Fruit fly (Drosophila melanogaster) whole organism, embryonic: ENCODE results near the gene CG34176.

ENCODE experiments used
- CG10267 ChIP-seq: fragments of 200-800 bp; sonication (Bioruptor generic); optimal IDR thresholded peaks from 2 replicates; lab custom pipeline; 2018; ENCODE audit warnings: missing biosample characterization, mild to moderate bottlenecking, missing genetic modification characterization, moderate library complexity
- CG10543 ChIP-seq: fragments of 200-800 bp; sonication (Bioruptor generic); optimal IDR thresholded peaks from 3 replicates; lab custom pipeline; 2017; ENCODE audit warnings: missing biosample characterization, mild to moderate bottlenecking, missing genetic modification characterization, moderate library complexity
- CG11247 ChIP-seq: fragments of 200-800 bp; sonication (Bioruptor generic); IDR thresholded peaks from 2 replicates; pipeline ENCODE4 v1.3.6; 2022; ENCODE audit warnings: missing biosample characterization, missing genetic modification characterization
- CG11456 ChIP-seq: fragments of 200-800 bp; sonication (Bioruptor generic); IDR thresholded peaks from 3 replicates; pipeline ENCODE4 v1.3.6; 2022; ENCODE audit warnings: missing biosample characterization, missing genetic modification characterization
- CG12659 ChIP-seq: fragments of 200-800 bp; sonication (Bioruptor generic); optimal IDR thresholded peaks from 3 replicates; lab custom pipeline; 2017; ENCODE audit warnings: mild to moderate bottlenecking, missing biosample characterization, missing genetic modification reagents, missing genetic modification characterization
- CG12769 ChIP-seq: fragments of 200-800 bp; sonication (Bioruptor generic); optimal IDR thresholded peaks from 2 replicates; lab custom pipeline; 2019; ENCODE audit warnings: missing biosample characterization, mild to moderate bottlenecking, missing genetic modification characterization, moderate library complexity
- CG13123 ChIP-seq: fragments of 200-800 bp; sonication (Bioruptor generic); optimal IDR thresholded peaks from 2 replicates; lab custom pipeline; 2016; ENCODE audit warnings: missing biosample characterization, missing genetic modification characterization
- CG1529 ChIP-seq: fragments of 200-800 bp; sonication (Bioruptor generic); optimal IDR thresholded peaks from 3 replicates; lab custom pipeline; 2018; ENCODE audit warnings: missing biosample characterization, missing genetic modification characterization
- CG1603 ChIP-seq: fragments of 200-800 bp; sonication (Bioruptor generic); optimal IDR thresholded peaks from 2 replicates; lab custom pipeline; 2019; ENCODE audit warnings: missing biosample characterization, mild to moderate bottlenecking, missing genetic modification characterization, moderate library complexity
- CG16779 ChIP-seq: fragments of 200-800 bp; sonication (Bioruptor generic); IDR thresholded peaks from 2 replicates; pipeline ENCODE4 v1.3.6; 2022; ENCODE audit warnings: missing biosample characterization, missing genetic modification characterization
- CG18011 ChIP-seq: fragments of 200-800 bp; sonication (Bioruptor generic); optimal IDR thresholded peaks from 2 replicates; lab custom pipeline; 2017; ENCODE audit warnings: missing biosample characterization, missing genetic modification characterization, mild to moderate bottlenecking, moderate library complexity, missing genotype
- CG18476 ChIP-seq: fragments of 200-800 bp; sonication (Bioruptor generic); optimal IDR thresholded peaks from 2 replicates; lab custom pipeline; 2016; ENCODE audit warnings: missing biosample characterization, mild to moderate bottlenecking, missing genetic modification characterization
- CG2120 ChIP-seq: fragments of 200-800 bp; sonication (Bioruptor generic); optimal IDR thresholded peaks from 3 replicates; lab custom pipeline; 2016; ENCODE audit warnings: missing biosample characterization, missing genetic modification characterization
- CG2199 ChIP-seq: fragments of 200-800 bp; sonication (Bioruptor generic); IDR thresholded peaks from 3 replicates; pipeline ENCODE4 v1.3.6; 2022; ENCODE audit warnings: missing biosample characterization, missing genetic modification characterization
- CG3407 ChIP-seq: fragments of 200-800 bp; sonication (Bioruptor generic); optimal IDR thresholded peaks from 2 replicates; lab custom pipeline; 2018; ENCODE audit warnings: missing biosample characterization, mild to moderate bottlenecking, missing genetic modification characterization
- CG4360 ChIP-seq: fragments of 200-800 bp; sonication (Bioruptor generic); IDR thresholded peaks from 2 replicates; pipeline ENCODE4 v1.3.6; 2022; ENCODE audit warnings: missing biosample characterization, missing genetic modification characterization
- CG6272 ChIP-seq: fragments of 200-800 bp; sonication (Bioruptor generic); IDR thresholded peaks from 2 replicates; pipeline ENCODE4 v1.3.6; 2022; ENCODE audit warnings: missing biosample characterization, missing genetic modification characterization
- CG6854 ChIP-seq: fragments of 200-800 bp; sonication (Bioruptor generic); optimal IDR thresholded peaks from 3 replicates; lab custom pipeline; 2017; ENCODE audit warnings: missing biosample characterization, mild to moderate bottlenecking, missing genetic modification characterization
- CG8765 ChIP-seq: fragments of 200-800 bp; sonication (Bioruptor generic); IDR thresholded peaks from 2 replicates; pipeline ENCODE4 v1.3.6; 2022; ENCODE audit warnings: missing biosample characterization, missing genetic modification characterization
- CrebB ChIP-seq: fragments of 200-800 bp; sonication (Bioruptor generic); optimal IDR thresholded peaks from 3 replicates; lab custom pipeline; 2018; ENCODE audit warnings: missing biosample characterization, mild to moderate bottlenecking, missing genetic modification characterization
- Dad ChIP-seq: fragments of 200-800 bp; sonication (Bioruptor generic); optimal IDR thresholded peaks from 3 replicates; lab custom pipeline; 2016; ENCODE audit warnings: missing biosample characterization, missing genetic modification characterization
- Dek ChIP-seq: fragments of 200-800 bp; sonication (Bioruptor generic); optimal IDR thresholded peaks from 3 replicates; lab custom pipeline; 2019; ENCODE audit warnings: missing biosample characterization, mild to moderate bottlenecking, missing genetic modification characterization, moderate library complexity
- Dip3 ChIP-seq: fragments of 200-800 bp; sonication (Bioruptor generic); optimal IDR thresholded peaks from 3 replicates; lab custom pipeline; 2016; ENCODE audit warnings: missing biosample characterization, missing genetic modification characterization
- ERR ChIP-seq: fragments of 200-800 bp; sonication (Bioruptor generic); optimal IDR thresholded peaks from 2 replicates; lab custom pipeline; 2016; ENCODE audit warnings: missing biosample characterization, missing genetic modification characterization
- Eip74EF ChIP-seq, 2 experiments: fragments of 200-800 bp in 1 of 2; fragments of >200 bp in 1 of 2; sonication (Bioruptor generic) in 1 of 2; optimal IDR thresholded peaks; 2 replicates each; lab custom pipeline; 2017 to 2019; ENCODE audit warnings: missing biosample characterization in 2 of 2, missing genetic modification characterization in 2 of 2, mild to moderate bottlenecking in 1 of 2, moderate library complexity in 1 of 2
- Hmr ChIP-seq: fragments of 200-800 bp; sonication (Bioruptor generic); optimal IDR thresholded peaks from 3 replicates; lab custom pipeline; 2017; ENCODE audit warnings: mild to moderate bottlenecking, missing biosample characterization, missing genetic modification reagents, missing genetic modification characterization
- Hr51 ChIP-seq, 2 experiments: fragments of 200-800 bp; sonication (Bioruptor generic); optimal IDR thresholded peaks; 2 replicates in 1 of 2; 3 replicates in 1 of 2; lab custom pipeline; 2016 to 2018; ENCODE audit warnings: missing biosample characterization in 2 of 2, missing genetic modification characterization in 2 of 2, mild to moderate bottlenecking in 1 of 2, moderate library complexity in 1 of 2
- Lpt ChIP-seq: fragments of >200 bp; optimal IDR thresholded peaks from 2 replicates; lab custom pipeline; 2018; ENCODE audit warnings: missing biosample characterization, missing genetic modification characterization
- Neu2 ChIP-seq: fragments of 200-800 bp; sonication (Bioruptor generic); optimal IDR thresholded peaks from 3 replicates; lab custom pipeline; 2016; ENCODE audit warnings: missing biosample characterization, missing genetic modification characterization, borderline replicate concordance
- Ptx1 ChIP-seq: fragments of 200-800 bp; sonication (Bioruptor generic); IDR thresholded peaks from 2 replicates; pipeline ENCODE4 v1.3.6; 2022; ENCODE audit warnings: missing biosample characterization, missing genetic modification characterization
- Spps ChIP-seq: fragments of 200-800 bp; sonication (Bioruptor generic); optimal IDR thresholded peaks from 2 replicates; lab custom pipeline; 2018; ENCODE audit warnings: missing biosample characterization, mild to moderate bottlenecking, missing genetic modification characterization
- Ssrp ChIP-seq: fragments of 200-800 bp; sonication (Bioruptor generic); optimal IDR thresholded peaks from 2 replicates; lab custom pipeline; 2018; ENCODE audit warnings: missing biosample characterization, mild to moderate bottlenecking, missing genetic modification characterization, moderate library complexity
- bowl ChIP-seq: fragments of 200-800 bp; sonication (Bioruptor generic); IDR thresholded peaks from 2 replicates; pipeline ENCODE4 v1.3.6; 2022; ENCODE audit warnings: missing biosample characterization, missing genetic modification characterization
- cad ChIP-seq: fragments of >200 bp; optimal IDR thresholded peaks from 2 replicates; lab custom pipeline; 2017; ENCODE audit warnings: missing biosample characterization, missing genetic modification characterization
- ems ChIP-seq: fragments of 200-800 bp; sonication (Bioruptor generic); optimal IDR thresholded peaks from 3 replicates; lab custom pipeline; 2016; ENCODE audit warnings: missing biosample characterization, missing genetic modification characterization
- en ChIP-seq: fragments of 200-800 bp; sonication (Bioruptor generic); optimal IDR thresholded peaks from 2 replicates; lab custom pipeline; 2016; ENCODE audit warnings: missing biosample characterization, missing genetic modification characterization
- esg ChIP-seq: fragments of 200-800 bp; sonication (Bioruptor generic); conservative IDR thresholded peaks from 2 replicates; pipeline ENCODE4 v1.3.6; 2022; ENCODE audit warnings: missing biosample characterization, missing genetic modification characterization
- grn ChIP-seq: fragments of 200-800 bp; sonication (Bioruptor generic); optimal IDR thresholded peaks from 3 replicates; lab custom pipeline; 2017; ENCODE audit warnings: missing biosample characterization, missing genetic modification characterization
- gsb-n ChIP-seq: fragments of 200-800 bp; sonication (Bioruptor generic); optimal IDR thresholded peaks from 3 replicates; lab custom pipeline; 2018; ENCODE audit warnings: missing biosample characterization, mild to moderate bottlenecking, missing genetic modification characterization
- hb ChIP-seq: fragments of 200-800 bp; sonication (Bioruptor generic); IDR thresholded peaks from 3 replicates; pipeline ENCODE4 v1.3.6; 2022; ENCODE audit warnings: missing biosample characterization, missing genetic modification characterization; ENCODE audit not compliant: partially characterized antibody
- her ChIP-seq: fragments of 200-800 bp; sonication (Bioruptor generic); optimal IDR thresholded peaks from 2 replicates; lab custom pipeline; 2016; ENCODE audit warnings: missing biosample characterization, missing genetic modification characterization
- hkb ChIP-seq, 2 experiments: fragments of 200-800 bp in 1 of 2; fragments of >200 bp in 1 of 2; sonication (Bioruptor generic) in 1 of 2; IDR thresholded peaks in 1 of 2; optimal IDR thresholded peaks in 1 of 2; 2 replicates each; pipeline versions ENCODE4 v1.3.6 to Lab custom; 2017 to 2022; ENCODE audit warnings: missing biosample characterization in 1 of 2, missing genetic modification characterization in 1 of 2
- prd ChIP-seq, 3 experiments: fragments of >200 bp in 2 of 3; fragments of 200-800 bp in 1 of 3; sonication (Bioruptor generic) in 1 of 3; optimal IDR thresholded peaks in 2 of 3; IDR thresholded peaks in 1 of 3; 2 replicates in 2 of 3; 3 replicates in 1 of 3; pipeline versions ENCODE4 v1.3.6 to Lab custom; 2017 to 2022; ENCODE audit warnings: missing biosample characterization in 1 of 3, missing genetic modification characterization in 1 of 3
- rib ChIP-seq: fragments of 200-800 bp; sonication (Bioruptor generic); IDR thresholded peaks from 2 replicates; pipeline ENCODE4 v1.3.6; 2022; ENCODE audit warnings: missing biosample characterization, missing genetic modification characterization
- sqz ChIP-seq: fragments of 200-800 bp; sonication (Bioruptor generic); optimal IDR thresholded peaks from 3 replicates; lab custom pipeline; 2018; ENCODE audit warnings: missing biosample characterization, mild to moderate bottlenecking, missing genetic modification characterization
- sr ChIP-seq: fragments of 200-800 bp; sonication (Bioruptor generic); IDR thresholded peaks from 3 replicates; pipeline ENCODE4 v1.3.6; 2022; ENCODE audit warnings: missing biosample characterization, missing genetic modification characterization
- tna ChIP-seq: fragments of 200-800 bp; sonication (Bioruptor generic); IDR thresholded peaks from 2 replicates; pipeline ENCODE4 v1.3.6; 2022; ENCODE audit warnings: missing biosample characterization, missing genetic modification characterization; ENCODE audit not compliant: partially characterized antibody

The CG34176 gene

dm6 chr2L:4030236-4030943 is 26.5 kb downstream of the CG34176 start (continued):
- TF ChIP-seq her (GFP tag; lab: Kevin White, UChicago), result peak; percentile 76
- peak; percentile 70 for TF ChIP-seq CG8765 (GFP tag; lab: Robert Waterston, UW)
- TF ChIP-seq Ptx1 (GFP tag; lab: Robert Waterston, UW), result peak; percentile 89
- peak; percentile 93 for TF ChIP-seq hb (GFP tag; lab: Robert Waterston, UW)
- peak; percentile 70 for TF ChIP-seq sqz
- peak; percentile 81 for TF ChIP-seq gsb-n (tag; lab: Kevin White, UChicago)
- TF ChIP-seq rib, result no peak; the same call in 1 of the 2 replicates
- TF ChIP-seq CG13123, result peak; percentile 70
- peak; percentile 57 for TF ChIP-seq ERR (GFP tag; lab: Kevin White, UChicago)
- TF ChIP-seq Dip3 (GFP tag; lab: Kevin White, UChicago), result peak; percentile 61
- TF ChIP-seq CG2199 (GFP tag; lab: Robert Waterston, UW), result peak; percentile 91
- TF ChIP-seq cad (GFP tag; lab: Kevin White, UChicago), result no peak
- TF ChIP-seq en (GFP tag; lab: Kevin White, UChicago), result peak; percentile 70
- TF ChIP-seq esg, result peak; percentile 84
- peak; percentile 75 for TF ChIP-seq CG2120 (GFP tag; lab: Kevin White, UChicago)
- TF ChIP-seq Hr51 (GFP tag; optimal IDR thresholded peaks at IDR 0.05; lab: Kevin White, UChicago), result peak; percentile 68 to 77
- TF ChIP-seq prd (optimal IDR thresholded peaks at IDR 0.05; lab: Kevin White, UChicago), result no peak
- peak; percentile 91 for TF ChIP-seq prd (GFP tag; IDR thresholded peaks at IDR 0.05; lab: Robert Waterston, UW)
- TF ChIP-seq hkb (optimal IDR thresholded peaks at IDR 0.05; lab: Kevin White, UChicago), result no peak
- TF ChIP-seq hkb (GFP tag; IDR thresholded peaks at IDR 0.05; lab: Robert Waterston, UW), result peak; percentile 83
- peak; percentile 88 for TF ChIP-seq CG12769 (tag; lab: Kevin White, UChicago)
- peak; percentile 71; the same call in 1 of the 2 replicates for TF ChIP-seq CG16779 (GFP tag; lab: Robert Waterston, UW)
- TF ChIP-seq CG12659 (GFP tag; lab: Kevin White, UChicago), result peak; percentile 76
- peak; percentile 71; the same call in 1 of the 2 replicates for TF ChIP-seq bowl
- peak; percentile 95 for TF ChIP-seq CG18011 (GFP tag; lab: Kevin White, UChicago)
- peak; percentile 64 for TF ChIP-seq Dek
- TF ChIP-seq CG10267 (tag; lab: Kevin White, UChicago), result peak; percentile 73
- peak; percentile 33; the same call in 1 of the 3 replicates for TF ChIP-seq sr (GFP tag; lab: Robert Waterston, UW)
- TF ChIP-seq CG11247 (GFP tag; lab: Robert Waterston, UW), result peak; percentile 76
- TF ChIP-seq grn (GFP tag; lab: Kevin White, UChicago), result no peak
- peak; percentile 32 for TF ChIP-seq Neu2
- TF ChIP-seq Spps (tag; lab: Kevin White, UChicago), result peak; percentile 76
- peak; percentile 48; the same call in 1 of the 2 replicates for TF ChIP-seq CG4360 (GFP tag; lab: Robert Waterston, UW)
- peak; percentile 93 for TF ChIP-seq tna (GFP tag; lab: Robert Waterston, UW)
- TF ChIP-seq Ssrp (tag; lab: Kevin White, UChicago), result peak; percentile 86
- TF ChIP-seq CG6854 (GFP tag; lab: Kevin White, UChicago), result no peak
- TF ChIP-seq ems, result peak; percentile 60
- peak; percentile 88 for TF ChIP-seq CG11456
- TF ChIP-seq CG18476 (GFP tag; lab: Kevin White, UChicago), result peak; percentile 77
- peak; percentile 79 for TF ChIP-seq CG1529 (GFP tag; lab: Kevin White, UChicago)
- TF ChIP-seq CG10543 (GFP tag; lab: Kevin White, UChicago), result peak; percentile 17
- TF ChIP-seq CG1603, result peak; percentile 94
- TF ChIP-seq Dad, result peak; percentile 67
- TF ChIP-seq Hmr (GFP tag; lab: Kevin White, UChicago), result peak; percentile 67
- TF ChIP-seq CrebB (tag; lab: Kevin White, UChicago), result peak; percentile 82
- TF ChIP-seq Lpt (GFP tag; lab: Kevin White, UChicago), result no peak
- peak in 1 of 2 experiments; percentile 73 for TF ChIP-seq Eip74EF (GFP tag; optimal IDR thresholded peaks at IDR 0.05; lab: Kevin White, UChicago)
- peak; percentile 68 for TF ChIP-seq CG3407
- no peak; the same call in none of the 2 replicates for TF ChIP-seq CG6272 (GFP tag; lab: Robert Waterston, UW)
